Worm (Caenorhabditis elegans): ENCODE data around the gene C01G5.9.

- TF ChIP-seq ama-1 (optimal IDR thresholded peaks at IDR 0.05) (no peak), flt-1 (GFP tag; IDR thresholded peaks at IDR 0.05) (no peak), tra-4 (tag; optimal IDR thresholded peaks at IDR 0.05) (no peak), tbx-11 (GFP tag; IDR thresholded peaks at IDR 0.05) (no peak), hnd-1 (tag; optimal IDR thresholded peaks at IDR 0.05) (no peak), hmg-4 (GFP tag; optimal IDR thresholded peaks at IDR 0.05) (no peak), scrt-1 (GFP tag; IDR thresholded peaks at IDR 0.05) (no peak), ets-7 (tag; optimal IDR thresholded peaks at IDR 0.05) (no peak), hmbx-1 (tag; optimal IDR thresholded peaks at IDR 0.05) (no peak), pes-1 (GFP tag; IDR thresholded peaks at IDR 0.05) (no peak), B0310.2 (tag; optimal IDR thresholded peaks at IDR 0.05) (no peak)
Measured at ce11 chrIV:6502725-6503124, 17.0 kb upstream of the C01G5.9 start.

All from whole organism, early embryonic.